Fruit fly (Drosophila melanogaster): Measurements from ENCODE around the gene Pde1c.

Gene Pde1c

dm6 chr2L:11931603-11932002 lies 3.2 kb upstream of the Pde1c start:
- TF ChIP-seq CG11723 (GFP tag; optimal IDR thresholded peaks at IDR 0.05) (no peak), HLHmδ (GFP tag; optimal IDR thresholded peaks at IDR 0.05) (no peak), CG18599 (GFP tag; optimal IDR thresholded peaks at IDR 0.05) (peak; percentile 39), D (optimal IDR thresholded peaks at IDR 0.05) (no peak), D (GFP tag; optimal IDR thresholded peaks at IDR 0.05) (peak; percentile 13), caup (GFP tag; optimal IDR thresholded peaks at IDR 0.05; ENCODE audit: severe bottlenecking) (peak; percentile 6), D19A (tag; optimal IDR thresholded peaks at IDR 0.05) (no peak), MBD-R2 (GFP tag; IDR thresholded peaks at IDR 0.05) (no peak), Fer2 (tag; optimal IDR thresholded peaks at IDR 0.05) (no peak), CG15269 (tag; optimal IDR thresholded peaks at IDR 0.05) (peak; percentile 37), CG3281 (GFP tag; optimal IDR thresholded peaks at IDR 0.05) (peak; percentile 44), CG1024 (GFP tag; IDR thresholded peaks at IDR 0.05) (no peak), CG14050 (GFP tag; IDR thresholded peaks at IDR 0.05) (no peak), Eip74EF (GFP tag; optimal IDR thresholded peaks at IDR 0.05) (no peak), cas (GFP tag; IDR thresholded peaks at IDR 0.05) (no peak), pita (GFP tag; optimal IDR thresholded peaks at IDR 0.05) (no peak), stc (GFP tag; IDR thresholded peaks at IDR 0.05) (no peak), Hr51 (GFP tag; optimal IDR thresholded peaks at IDR 0.05) (peak in 1 of 2 experiments; percentile 40), yki (optimal IDR thresholded peaks at IDR 0.05) (no peak), Hmx (GFP tag; optimal IDR thresholded peaks at IDR 0.05) (no peak), fru (optimal IDR thresholded peaks at IDR 0.05) (no peak), CG14014 (GFP tag; IDR thresholded peaks at IDR 0.05) (no peak), CG8765 (GFP tag; IDR thresholded peaks at IDR 0.05) (no peak), CG4424 (GFP tag; optimal IDR thresholded peaks at IDR 0.05) (peak; percentile 11), H15 (GFP tag; IDR thresholded peaks at IDR 0.05) (no peak), CG7271 (tag; optimal IDR thresholded peaks at IDR 0.05) (no peak), Ptx1 (GFP tag; IDR thresholded peaks at IDR 0.05) (peak; percentile 31; the same call in 1 of the 2 replicates), sqz (GFP tag; optimal IDR thresholded peaks at IDR 0.05) (no peak), CG7556 (GFP tag; optimal IDR thresholded peaks at IDR 0.05) (peak; percentile 19), CG2678 (tag; optimal IDR thresholded peaks at IDR 0.05) (peak; percentile 68), NFAT (GFP tag; IDR thresholded peaks at IDR 0.05) (no peak), Dad (GFP tag; optimal IDR thresholded peaks at IDR 0.05) (no peak), ash1 (GFP tag; optimal IDR thresholded peaks at IDR 0.05) (no peak), fu2 (GFP tag; optimal IDR thresholded peaks at IDR 0.05) (no peak), CG30020 (tag; optimal IDR thresholded peaks at IDR 0.05) (no peak), gt (GFP tag; IDR thresholded peaks at IDR 0.05) (no peak), CG3995 (GFP tag; optimal IDR thresholded peaks at IDR 0.05) (no peak), vvl (GFP tag; IDR thresholded peaks at IDR 0.05) (no peak), otp (GFP tag; IDR thresholded peaks at IDR 0.05) (no peak), gcm2 (GFP tag; optimal IDR thresholded peaks at IDR 0.05) (no peak), sim (GFP tag; IDR thresholded peaks at IDR 0.05) (no peak), lab (GFP tag; optimal IDR thresholded peaks at IDR 0.05) (peak; percentile 33), CG6689 (GFP tag; IDR thresholded peaks at IDR 0.05) (no peak), CG3407 (GFP tag; optimal IDR thresholded peaks at IDR 0.05) (no peak), ci (GFP tag; IDR thresholded peaks at IDR 0.05) (no peak), gsb-n (tag; optimal IDR thresholded peaks at IDR 0.05) (no peak), Xbp1 (GFP tag; optimal IDR thresholded peaks at IDR 0.05) (peak; percentile 9), CG15696 (tag; optimal IDR thresholded peaks at IDR 0.05) (no peak), CG11093 (GFP tag; IDR thresholded peaks at IDR 0.05) (no peak), sens (GFP tag) (peak; percentile 42), hbn (GFP tag; IDR thresholded peaks at IDR 0.05; ENCODE audit: partially characterized antibody) (no peak), nerfin-2 (GFP tag; IDR thresholded peaks at IDR 0.05; ENCODE audit: partially characterized antibody) (no peak), wor (GFP tag; IDR thresholded peaks at IDR 0.05) (no peak)
